Fruit fly (Drosophila melanogaster): Measurements from ENCODE around the gene CG43783.

The CG43783 gene

DNA sequence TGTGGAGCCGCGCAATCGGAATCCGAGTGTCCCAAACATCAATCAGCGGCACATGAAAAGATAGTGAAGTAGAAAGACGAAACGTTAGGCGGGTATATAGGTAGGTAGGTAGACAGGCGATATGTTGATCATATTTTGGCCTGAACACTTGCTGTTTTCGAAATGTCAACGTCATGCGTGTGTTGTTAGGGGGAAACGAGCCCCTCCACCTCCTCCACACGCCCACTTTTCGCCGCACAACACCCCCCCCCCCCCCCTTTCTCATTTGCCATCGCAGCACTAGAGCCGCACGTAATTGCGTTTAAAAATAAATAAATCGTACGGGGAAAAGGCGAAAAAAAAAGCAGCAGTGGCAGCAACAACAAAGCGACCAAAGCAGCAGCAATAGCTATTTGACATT lies 4.2 kb downstream of the CG43783 start:
- no peak for TF ChIP-seq CG17801 (GFP tag; optimal IDR thresholded peaks at IDR 0.05; ENCODE audit: partially characterized antibody)

DNA sequence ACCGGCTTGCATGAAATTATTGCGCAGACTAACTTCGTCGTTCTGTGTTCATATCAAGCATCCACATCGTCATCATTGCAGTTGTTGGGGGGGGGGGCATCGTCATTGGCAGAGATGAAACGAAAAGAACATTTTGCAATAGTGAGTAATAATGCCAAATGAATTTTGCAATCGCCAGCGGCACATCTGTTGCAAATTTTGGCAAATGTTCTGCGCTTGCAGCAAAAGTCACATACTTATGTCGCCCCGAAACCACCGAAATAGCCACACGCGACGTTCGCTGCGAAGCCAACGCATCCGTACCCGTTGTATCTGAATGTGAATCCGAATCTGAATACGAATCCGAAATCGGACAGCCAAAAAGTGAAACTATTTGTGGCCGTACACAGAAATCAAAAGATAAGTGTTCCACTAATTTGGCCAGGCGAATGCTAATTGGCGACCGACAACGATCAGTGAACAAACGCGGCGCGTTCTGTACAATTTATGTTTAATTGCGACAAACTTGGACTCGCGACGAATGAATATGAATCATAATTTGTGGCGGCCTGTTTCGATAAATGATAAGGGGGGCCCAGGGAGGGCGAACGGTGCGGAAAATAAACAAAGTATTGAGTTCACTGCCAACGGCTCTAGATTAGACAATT lies 6.1 kb downstream of the CG43783 start:
- no peak for TF ChIP-seq CG17801 (GFP tag; optimal IDR thresholded peaks at IDR 0.05; ENCODE audit: partially characterized antibody)

DNA sequence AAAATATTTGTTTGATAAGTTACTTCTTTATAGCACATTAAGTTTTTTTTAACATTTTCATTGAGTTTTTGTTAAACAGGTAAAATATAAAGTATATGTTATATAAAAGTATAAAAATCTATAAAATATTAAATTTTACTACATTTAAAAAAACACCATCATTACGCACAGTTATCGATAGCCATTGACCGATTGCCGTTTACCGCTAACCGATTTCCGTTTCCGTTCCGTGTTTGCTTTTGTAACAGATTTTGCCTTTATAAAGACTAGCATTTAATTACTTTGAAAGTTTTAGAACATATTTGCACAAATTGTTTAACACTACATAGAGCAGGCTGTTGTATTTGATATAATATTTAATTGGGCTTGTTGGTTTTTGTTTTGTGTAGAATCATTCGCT lies 14.4 kb downstream of the CG43783 start:
- TF ChIP-seq CG17801 (GFP tag; optimal IDR thresholded peaks at IDR 0.05; ENCODE audit: partially characterized antibody): no peak

DNA sequence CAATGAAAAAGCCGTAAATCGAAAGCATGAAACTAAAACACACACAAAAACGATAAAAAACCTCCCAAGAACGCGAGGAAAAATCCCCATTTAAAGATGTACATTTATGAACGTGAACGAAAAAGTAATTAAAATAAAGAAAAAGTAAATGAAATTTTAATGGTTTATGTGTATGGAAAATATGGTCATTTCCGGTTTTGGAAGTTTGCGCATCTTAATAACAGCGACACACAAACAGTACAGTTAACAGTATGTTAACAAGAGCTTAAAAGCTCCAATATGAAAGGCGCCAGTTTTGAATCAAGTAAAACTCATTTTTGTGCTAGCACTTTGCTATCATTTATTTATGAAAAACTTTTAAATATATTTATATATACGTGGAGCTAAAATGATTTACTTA lies 22.2 kb downstream of the CG43783 start:
- peak; percentile 49 for TF ChIP-seq CG17801 (GFP tag; optimal IDR thresholded peaks at IDR 0.05; ENCODE audit: partially characterized antibody)

DNA sequence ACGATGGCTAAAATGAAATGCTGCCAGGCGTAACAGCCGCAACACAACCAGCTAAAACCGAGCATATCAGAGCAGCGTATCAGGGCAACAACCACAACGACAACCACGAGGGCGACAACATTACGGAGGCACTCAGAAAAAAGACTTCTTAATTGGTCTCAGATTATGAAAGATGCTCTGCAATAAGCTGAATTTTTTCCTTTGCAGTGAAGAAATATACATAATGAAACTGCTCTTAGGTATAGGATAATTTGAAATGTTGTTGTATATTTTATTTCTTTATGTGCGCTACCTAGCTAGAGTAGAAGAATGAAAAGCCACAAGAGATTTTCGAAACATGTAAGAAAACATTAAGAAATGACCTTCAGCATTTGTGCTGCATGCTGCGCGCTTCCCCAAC lies 24.5 kb downstream of the CG43783 start:
- TF ChIP-seq CG17801 (GFP tag; optimal IDR thresholded peaks at IDR 0.05; ENCODE audit: partially characterized antibody): no peak

DNA sequence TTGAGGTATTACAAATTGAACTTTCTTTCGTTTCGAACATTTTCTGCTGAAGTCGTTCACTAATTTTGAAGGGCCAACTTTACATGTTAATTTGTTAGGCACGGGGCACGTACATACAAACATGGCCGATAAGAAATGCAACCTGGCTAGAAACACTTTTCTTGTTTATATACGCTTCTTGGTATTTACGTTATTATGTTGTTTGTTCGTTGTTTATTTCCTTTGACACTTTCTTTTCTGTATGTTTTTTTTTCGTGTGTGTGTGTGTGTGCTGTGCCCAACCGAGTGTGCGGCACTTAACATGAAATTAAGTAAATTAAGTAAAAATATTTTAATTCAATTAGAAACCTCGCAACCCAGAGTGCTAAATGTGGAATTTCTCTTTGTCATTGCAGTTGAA lies 28.4 kb downstream of the CG43783 start:
- no peak for TF ChIP-seq CG17801 (GFP tag; optimal IDR thresholded peaks at IDR 0.05; ENCODE audit: partially characterized antibody)

DNA sequence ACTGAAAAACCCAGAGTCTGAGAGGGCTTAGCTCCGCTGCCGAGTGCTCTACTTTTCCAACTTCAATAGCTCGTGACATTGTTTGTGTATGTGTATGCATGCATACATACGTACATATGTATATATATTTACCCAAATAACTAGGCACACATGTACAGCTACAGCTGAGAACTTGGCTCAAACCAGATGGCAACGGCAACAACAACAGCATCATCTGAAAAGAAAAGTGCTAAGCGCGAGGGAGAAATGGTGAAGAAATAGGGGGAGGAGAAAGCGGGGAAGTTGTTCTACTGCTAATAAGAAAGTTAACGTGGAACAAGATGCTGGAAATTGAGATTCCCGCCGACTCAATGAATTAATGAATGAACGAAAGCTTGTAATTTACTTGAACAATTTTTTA lies 29.1 kb downstream of the CG43783 start:
- no peak for TF ChIP-seq CG17801 (GFP tag; optimal IDR thresholded peaks at IDR 0.05; ENCODE audit: partially characterized antibody)

DNA sequence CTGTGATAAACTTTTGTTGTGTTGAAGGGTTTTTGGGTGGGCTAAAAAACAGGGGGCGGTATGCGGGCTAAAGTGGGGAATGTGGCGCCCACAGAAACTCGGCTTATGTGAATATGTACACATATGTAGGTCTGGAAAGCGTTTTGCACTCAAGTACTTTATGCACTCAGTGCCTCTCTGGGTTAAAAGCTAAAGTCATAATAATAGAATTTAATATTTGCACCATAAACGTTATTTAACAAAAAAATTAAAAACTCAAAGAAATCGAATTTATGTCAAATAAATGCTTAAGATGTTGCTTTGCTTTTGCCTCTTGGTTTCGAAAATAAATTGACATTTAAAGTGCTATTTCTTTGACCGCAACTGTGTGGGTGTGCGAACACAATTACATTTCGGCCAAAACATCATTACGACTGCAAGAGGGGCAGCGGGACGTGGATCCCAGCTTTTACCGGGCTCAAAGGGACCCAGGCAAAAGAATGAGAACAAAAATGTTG lies 29.6 kb downstream of the CG43783 start:
- TF ChIP-seq CG17801 (GFP tag; optimal IDR thresholded peaks at IDR 0.05; ENCODE audit: partially characterized antibody): no peak

DNA sequence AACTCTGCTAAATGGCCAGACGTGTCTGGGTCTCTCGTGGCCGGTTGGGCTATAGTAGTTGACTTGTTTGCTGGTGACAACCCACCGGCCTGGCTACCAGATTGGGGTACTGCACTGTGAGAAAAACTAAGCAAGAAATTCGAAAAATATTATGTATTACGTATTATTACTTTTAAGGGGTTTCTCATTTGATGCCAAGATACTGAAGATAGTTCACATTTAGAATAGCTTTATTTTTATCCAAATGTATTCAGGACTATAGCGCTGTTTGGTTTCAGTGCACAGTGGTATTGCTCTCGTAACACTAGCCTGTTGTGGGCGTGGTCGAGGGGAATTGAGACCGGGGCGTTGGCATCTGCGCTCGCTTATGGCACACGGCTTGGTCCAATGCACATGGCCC lies 33.4 kb downstream of the CG43783 start:
- no peak for TF ChIP-seq CG17801 (GFP tag; optimal IDR thresholded peaks at IDR 0.05; ENCODE audit: partially characterized antibody)

DNA sequence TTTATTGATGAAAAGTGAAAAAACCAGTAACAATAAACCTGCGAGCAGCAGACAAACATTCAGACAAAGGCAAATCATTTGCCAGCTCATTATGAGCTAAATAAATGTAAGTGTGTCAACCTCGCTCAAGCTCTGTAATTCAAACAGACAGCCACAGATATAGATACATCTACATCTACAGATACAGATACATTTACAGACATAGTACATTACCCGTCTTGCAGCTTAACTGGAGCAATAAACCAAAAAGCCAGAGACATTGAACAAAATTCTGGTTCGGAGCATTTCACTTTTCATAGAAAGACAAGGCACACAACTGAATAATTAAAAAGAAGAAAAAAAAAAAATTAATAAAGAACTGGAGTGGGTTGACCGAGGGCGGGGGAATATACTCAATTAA lies 34.4 kb downstream of the CG43783 start:
- no peak for TF ChIP-seq CG17801 (GFP tag; optimal IDR thresholded peaks at IDR 0.05; ENCODE audit: partially characterized antibody)

DNA sequence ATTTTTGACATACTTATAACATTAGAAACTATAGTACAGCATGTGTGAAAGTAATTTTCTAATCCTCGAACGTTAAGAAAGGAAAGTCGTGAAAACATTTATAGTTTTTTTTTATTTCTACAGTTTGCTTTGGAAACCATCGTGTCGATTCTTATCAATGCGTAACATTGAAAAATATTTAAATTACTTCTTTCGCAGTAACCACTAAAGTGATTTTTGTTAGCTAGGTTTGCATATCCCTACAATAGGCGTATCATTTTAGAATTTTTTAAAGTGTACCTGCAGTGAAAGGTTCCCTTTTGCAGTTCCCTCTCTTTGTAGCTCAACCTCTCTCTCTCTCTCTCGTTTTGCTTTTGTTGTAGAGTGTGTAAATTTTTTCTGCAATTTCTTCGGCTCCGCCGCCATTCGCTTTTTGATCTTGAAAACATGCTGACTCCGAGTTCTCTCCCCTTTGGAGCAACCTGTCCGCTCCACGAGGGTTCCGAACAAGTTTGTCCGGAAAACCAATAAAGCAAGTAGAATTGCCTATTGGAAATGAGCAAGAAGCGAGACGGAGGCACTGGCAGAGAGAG lies 40.4 kb downstream of the CG43783 start:
- TF ChIP-seq CG17801 (GFP tag; optimal IDR thresholded peaks at IDR 0.05; ENCODE audit: partially characterized antibody): peak; percentile 53

DNA sequence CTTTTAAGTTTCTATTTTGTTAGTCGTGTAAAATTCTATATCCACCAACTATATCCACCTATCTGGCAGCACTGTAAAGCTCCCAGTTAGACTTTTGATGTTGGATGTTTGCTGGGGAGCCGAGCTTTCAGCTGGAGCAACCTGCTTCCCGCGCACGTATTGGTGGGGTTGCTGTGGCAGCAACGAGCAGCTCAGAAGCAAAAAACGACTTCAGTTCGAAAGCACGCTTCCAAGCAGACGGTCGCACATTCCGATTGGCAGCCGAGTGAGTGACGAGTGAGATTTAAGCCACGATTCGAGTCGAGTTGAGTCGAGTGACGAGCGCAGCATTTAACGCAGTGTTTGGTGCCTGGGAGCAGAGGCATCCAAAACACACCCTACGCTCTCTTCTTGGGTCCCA lies 41.7 kb downstream of the CG43783 start, which contains the start of the genes Tsp66E and mfr:
Gene Tsp66E, plus strand, starts transcription at position 168 of the 400 bp plus-strand sequence.
Gene mfr, minus strand, starts transcription at position 340 of the 400 bp plus-strand sequence.
- TF ChIP-seq CG17801 (GFP tag; optimal IDR thresholded peaks at IDR 0.05; ENCODE audit: partially characterized antibody): peak; percentile 23

DNA sequence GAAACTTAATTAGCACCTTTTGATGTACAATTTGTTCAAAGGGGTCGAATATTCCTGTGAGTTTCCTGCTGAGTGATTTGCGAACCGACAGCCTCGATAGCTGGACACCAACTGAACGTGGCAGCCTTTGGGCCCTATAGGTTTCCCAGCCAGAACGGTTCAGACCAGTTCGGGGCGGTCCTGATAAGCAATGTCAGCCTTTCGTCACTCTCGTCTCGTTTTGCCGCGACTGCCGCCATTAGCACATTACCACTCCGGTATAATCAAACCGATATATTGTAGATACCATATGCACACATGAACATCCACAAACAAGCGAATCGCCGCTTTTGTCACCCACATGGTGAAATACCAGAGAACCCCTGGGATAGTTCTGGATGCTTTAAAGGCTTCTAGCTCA lies 49.0 kb downstream of the CG43783 start, which contains the start of gene TrpA1:
Gene TrpA1, minus strand, starts transcription at position 101 of the 400 bp plus-strand sequence.
- no peak for TF ChIP-seq CG17801 (GFP tag; optimal IDR thresholded peaks at IDR 0.05; ENCODE audit: partially characterized antibody)

DNA sequence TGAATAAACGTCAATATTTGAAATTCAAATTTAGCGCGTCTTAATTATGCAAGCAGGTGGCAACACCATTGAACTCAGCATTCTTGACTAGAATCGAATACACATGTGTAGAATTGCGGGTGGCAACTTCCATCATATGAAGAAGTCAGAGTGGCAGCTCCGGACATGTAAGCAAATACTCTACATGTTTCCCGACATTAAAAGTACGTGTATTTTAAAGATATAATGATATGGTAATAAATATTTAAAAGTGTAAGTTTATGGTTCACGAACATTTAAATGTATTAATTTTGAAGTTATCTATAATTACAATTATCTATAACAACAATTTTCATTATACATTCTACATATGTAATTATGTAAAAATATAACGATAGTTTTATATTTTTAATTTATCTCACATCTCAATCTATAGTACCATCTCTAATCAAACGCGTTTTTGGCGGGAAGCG lies 62.9 kb downstream of the CG43783 start, which contains the start of gene Mcm7:
Gene Mcm7, plus strand, starts transcription at position 430 of the 452 bp plus-strand sequence.
- no peak for TF ChIP-seq CG17801 (GFP tag; optimal IDR thresholded peaks at IDR 0.05; ENCODE audit: partially characterized antibody)

DNA sequence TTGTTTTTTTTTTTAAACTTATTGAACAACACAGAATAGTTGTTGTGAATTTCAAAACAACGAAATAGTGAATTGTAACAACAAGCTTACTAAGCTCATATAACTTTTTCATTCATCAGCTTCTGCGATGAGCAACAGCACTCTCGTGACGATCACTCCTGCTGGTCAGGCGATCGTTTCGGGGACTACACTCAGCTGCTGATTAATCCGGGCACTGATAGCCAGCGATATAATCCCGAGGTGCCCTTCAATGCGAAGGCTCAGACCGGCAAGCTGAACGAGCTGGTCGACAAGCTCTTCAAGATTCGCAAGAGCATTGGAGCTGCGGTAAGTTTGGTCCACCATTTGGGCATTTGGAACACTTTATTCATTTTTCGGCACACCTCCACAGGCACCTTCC lies 65.5 kb downstream of the CG43783 start, which contains the start of gene CG43169:
Gene CG43169, minus strand, starts transcription at position 101 of the 400 bp plus-strand sequence.
- TF ChIP-seq CG17801 (GFP tag; optimal IDR thresholded peaks at IDR 0.05; ENCODE audit: partially characterized antibody): no peak
